Worm (Caenorhabditis elegans) whole organism, young adult: ENCODE measurements around the gene vkmt-1.

Experiments used
- C17E4.6 ChIP-seq: fragments of 200-800 bp; sonication (Bioruptor generic); IDR thresholded peaks from 2 replicates; pipeline ENCODE4 v1.3.6; 2022; ENCODE audit warnings: missing genetic modification reagents, missing genetic modification characterization, missing compliant biosample characterization
- D2030.7 ChIP-seq: fragments of 200-800 bp; sonication (Bioruptor generic); IDR thresholded peaks from 2 replicates; pipeline ENCODE4 v1.3.6; 2022; ENCODE audit warnings: missing genetic modification reagents, missing genetic modification characterization, missing compliant biosample characterization
- F33H1.4 ChIP-seq: fragments of 200-800 bp; sonication (Bioruptor generic); IDR thresholded peaks from 2 replicates; pipeline ENCODE4 v1.3.6; 2022; ENCODE audit warnings: missing genetic modification reagents, missing genetic modification characterization, missing compliant biosample characterization
- F49E8.2 ChIP-seq: sonication (generic microtip); optimal IDR thresholded peaks from 3 replicates; lab custom pipeline; 2017; ENCODE audit warnings: missing genetic modification characterization, mild to moderate bottlenecking, missing compliant biosample characterization, antibody characterized with exemption, moderate library complexity; ENCODE audit not compliant: insufficient read depth
- T26A5.8 ChIP-seq: sonication (generic microtip); optimal IDR thresholded peaks from 2 replicates; lab custom pipeline; 2016; ENCODE audit warnings: missing genetic modification characterization, missing compliant biosample characterization
- Y53G8AR.9 ChIP-seq: fragments of 200-800 bp; sonication (Bioruptor generic); conservative IDR thresholded peaks from 2 replicates; pipeline ENCODE4 v1.3.6; 2022; ENCODE audit warnings: missing genetic modification reagents, missing genetic modification characterization, missing compliant biosample characterization
- Y56A3A.18 ChIP-seq: fragments of 200-800 bp; sonication (Bioruptor generic); IDR thresholded peaks from 2 replicates; pipeline ENCODE4 v1.3.6; 2022; ENCODE audit warnings: missing genetic modification reagents, missing genetic modification characterization, missing compliant biosample characterization
- Y79H2A.3 ChIP-seq: fragments of 200-800 bp; sonication (Bioruptor generic); conservative IDR thresholded peaks from 2 replicates; pipeline ENCODE4 v1.3.6; 2022; ENCODE audit warnings: missing genetic modification reagents, missing genetic modification characterization, missing compliant biosample characterization
- ZK185.1 ChIP-seq: sonication (generic microtip); optimal IDR thresholded peaks from 2 replicates; lab custom pipeline; 2016; ENCODE audit warnings: mild to moderate bottlenecking, missing genetic modification characterization, missing compliant biosample characterization; ENCODE audit not compliant: poor library complexity, severe bottlenecking
- attf-6 ChIP-seq: fragments of 200-800 bp; sonication (Bioruptor generic); IDR thresholded peaks from 2 replicates; pipeline ENCODE4 v1.3.6; 2022; ENCODE audit warnings: missing genetic modification reagents, missing genetic modification characterization, missing compliant biosample characterization
- ceh-58 ChIP-seq: fragments of 200-800 bp; sonication (Bioruptor generic); IDR thresholded peaks from 2 replicates; pipeline ENCODE4 v1.3.6; 2022; ENCODE audit warnings: missing genetic modification characterization, missing compliant biosample characterization
- ceh-79 ChIP-seq: sonication (generic microtip); optimal IDR thresholded peaks from 2 replicates; lab custom pipeline; 2017; ENCODE audit warnings: mild to moderate bottlenecking, missing genetic modification characterization, missing compliant biosample characterization
- dox-1 ChIP-seq: fragments of 200-800 bp; sonication (Bioruptor generic); IDR thresholded peaks from 2 replicates; pipeline ENCODE4 v1.3.6; 2022; ENCODE audit warnings: missing genetic modification reagents, missing genetic modification characterization, missing compliant biosample characterization
- dpff-1 ChIP-seq: sonication (generic microtip); optimal IDR thresholded peaks from 2 replicates; lab custom pipeline; 2017; ENCODE audit warnings: mild to moderate bottlenecking, missing genetic modification characterization, missing compliant biosample characterization
- dpl-1 ChIP-seq: fragments of 150-350 bp; optimal IDR thresholded peaks from 2 replicates; lab custom pipeline; 2014; ENCODE audit warnings: missing biosample characterization, missing genetic modification reagents, missing genetic modification characterization
- fkh-3 ChIP-seq: sonication (generic microtip); optimal IDR thresholded peaks from 2 replicates; lab custom pipeline; 2016; ENCODE audit warnings: mild to moderate bottlenecking, missing genetic modification characterization, missing compliant biosample characterization
- him-1 ChIP-seq: sonication (generic microtip); optimal IDR thresholded peaks from 2 replicates; lab custom pipeline; 2016; ENCODE audit warnings: missing genotype, missing genetic modification reagents, missing genetic modification characterization, missing compliant biosample characterization
- hmg-1.2 ChIP-seq: fragments of 200-800 bp; sonication (Bioruptor generic); IDR thresholded peaks from 2 replicates; pipeline ENCODE4 v1.3.6; 2022; ENCODE audit warnings: missing genetic modification reagents, missing genetic modification characterization, missing compliant biosample characterization
- hmg-20 ChIP-seq: fragments of 200-800 bp; sonication (Bioruptor generic); IDR thresholded peaks from 2 replicates; pipeline ENCODE4 v1.3.6; 2022; ENCODE audit warnings: missing genetic modification reagents, missing genetic modification characterization, missing compliant biosample characterization
- let-526 ChIP-seq: fragments of 200-800 bp; sonication (Bioruptor generic); IDR thresholded peaks from 2 replicates; pipeline ENCODE4 v1.3.6; 2022; ENCODE audit warnings: missing genetic modification reagents, missing genetic modification characterization, missing compliant biosample characterization
- let-607 ChIP-seq, 2 experiments: fragments of 200-800 bp in 1 of 2; sonication (Bioruptor generic) in 1 of 2; sonication (generic microtip) in 1 of 2; optimal IDR thresholded peaks; 2 replicates each; lab custom pipeline; 2016 to 2018; ENCODE audit warnings: mild to moderate bottlenecking in 2 of 2, missing compliant biosample characterization in 2 of 2, missing genetic modification characterization in 2 of 2, moderate library complexity in 2 of 2, missing genotype in 1 of 2
- lin-26 ChIP-seq: fragments of 200-800 bp; sonication (Bioruptor generic); IDR thresholded peaks from 2 replicates; pipeline ENCODE4 v1.3.6; 2022; ENCODE audit warnings: missing genetic modification reagents, missing genetic modification characterization, missing compliant biosample characterization
- lsl-1 ChIP-seq: fragments of 200-800 bp; sonication (Bioruptor generic); optimal IDR thresholded peaks from 2 replicates; lab custom pipeline; 2018; ENCODE audit warnings: mild to moderate bottlenecking, missing genetic modification characterization, moderate library complexity, missing compliant biosample characterization
- madf-6 ChIP-seq: fragments of 200-800 bp; sonication (Bioruptor generic); IDR thresholded peaks from 2 replicates; pipeline ENCODE4 v1.3.6; 2022; ENCODE audit warnings: missing genetic modification reagents, missing genetic modification characterization, missing compliant biosample characterization
- madf-8 ChIP-seq: fragments of 200-800 bp; sonication (Bioruptor generic); conservative IDR thresholded peaks from 2 replicates; pipeline ENCODE4 v1.3.6; 2022; ENCODE audit warnings: missing genetic modification reagents, missing genetic modification characterization, missing compliant biosample characterization
- nfya-1 ChIP-seq: sonication (generic microtip); optimal IDR thresholded peaks from 2 replicates; lab custom pipeline; 2017; ENCODE audit warnings: antibody characterized with exemption, missing compliant biosample characterization, missing genetic modification characterization, borderline replicate concordance; ENCODE audit not compliant: insufficient read depth
- sea-2 ChIP-seq: fragments of 200-800 bp; sonication (Bioruptor generic); IDR thresholded peaks from 2 replicates; pipeline ENCODE4 v1.3.6; 2022; ENCODE audit warnings: missing genetic modification characterization, missing compliant biosample characterization
- snpc-1.3 ChIP-seq: sonication (generic microtip); optimal IDR thresholded peaks from 2 replicates; lab custom pipeline; 2017; ENCODE audit warnings: missing genetic modification characterization, mild to moderate bottlenecking, missing compliant biosample characterization, antibody characterized with exemption, moderate library complexity, missing genotype, missing genetic modification reagents; ENCODE audit not compliant: insufficient read depth
- snpc-4 ChIP-seq, 5 experiments: fragments of 150-350 bp in 1 of 5; sonication (generic microtip) in 4 of 5; optimal IDR thresholded peaks; 2 replicates each; lab custom pipeline; 2014 to 2018; ENCODE audit warnings: missing genetic modification characterization in 5 of 5, missing biosample characterization in 3 of 5, antibody characterized with exemption in 2 of 5, mild to moderate bottlenecking in 2 of 5, missing compliant biosample characterization in 2 of 5, missing genotype in 2 of 5, moderate library complexity in 2 of 5, missing genetic modification reagents in 1 of 5
- sptf-2 ChIP-seq: fragments of 200-800 bp; sonication (Bioruptor generic); optimal IDR thresholded peaks from 2 replicates; lab custom pipeline; 2018; ENCODE audit warnings: mild to moderate bottlenecking, missing genetic modification characterization, missing compliant biosample characterization
- tbp1 ChIP-seq: fragments of 200-800 bp; sonication (Bioruptor generic); optimal IDR thresholded peaks from 2 replicates; lab custom pipeline; 2018; ENCODE audit warnings: mild to moderate bottlenecking, missing genetic modification characterization, missing compliant biosample characterization
- xnd-1 ChIP-seq: sonication (generic microtip); optimal IDR thresholded peaks from 2 replicates; lab custom pipeline; 2016; ENCODE audit warnings: missing genotype, missing genetic modification reagents, missing genetic modification characterization, missing compliant biosample characterization
- zfh-2 ChIP-seq: fragments of 200-800 bp; sonication (Bioruptor generic); conservative IDR thresholded peaks from 2 replicates; pipeline ENCODE4 v1.3.6; 2022; ENCODE audit warnings: missing genetic modification reagents, missing genetic modification characterization, missing compliant biosample characterization
- zim-3 ChIP-seq: sonication (generic microtip); optimal IDR thresholded peaks from 2 replicates; lab custom pipeline; 2017; ENCODE audit warnings: mild to moderate bottlenecking, missing genetic modification characterization, moderate library complexity, missing compliant biosample characterization

The vkmt-1 gene

DNA sequence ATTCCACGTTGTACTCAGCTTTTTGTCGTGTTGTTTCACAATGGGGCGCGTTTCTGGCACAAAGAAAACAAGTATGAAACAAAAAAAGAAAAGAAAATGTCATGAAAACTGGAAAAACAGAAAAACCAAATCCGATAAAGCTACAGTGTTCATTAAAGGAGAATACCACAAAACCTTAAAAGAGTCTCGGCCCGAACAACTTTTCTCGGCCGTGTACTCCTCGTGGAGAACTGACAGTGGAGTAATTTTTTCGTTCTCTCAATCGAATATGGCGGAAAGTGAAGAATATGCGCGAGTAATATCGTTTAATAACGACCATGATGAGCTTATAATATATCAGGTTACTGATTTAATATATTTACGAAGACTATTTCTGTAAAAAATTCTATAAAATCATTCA lies at the start of gene vkmt-1, which contains the start of gene tag-335:
Gene vkmt-1 (plus strand): TSS at position 219 of the 400 bp plus-strand sequence.
Gene tag-335 (minus strand): TSS at position 88 of the 400 bp plus-strand sequence.
- no peak for TF ChIP-seq T26A5.8 (tag; lab: Kevin White, UChicago)
- TF ChIP-seq let-607 (tag; optimal IDR thresholded peaks at IDR 0.05; lab: Kevin White, UChicago), result peak in 1 of 2 experiments; percentile 16
- TF ChIP-seq F33H1.4 (GFP tag; lab: Robert Waterston, UW), result peak; percentile 77
- no peak for TF ChIP-seq Y56A3A.18
- TF ChIP-seq zfh-2 (GFP tag; lab: Robert Waterston, UW), result no peak
- TF ChIP-seq madf-6 (GFP tag; lab: Robert Waterston, UW), result peak; percentile 68; the same call in 1 of the 2 replicates
- TF ChIP-seq xnd-1 (tag; lab: Kevin White, UChicago), result peak; percentile 48
- 0 out of 2 replicates have a peak, but pooled peaks have one; percentile 17 for TF ChIP-seq dox-1 (GFP tag; lab: Robert Waterston, UW)
- TF ChIP-seq sptf-2, result no peak
- peak; percentile 74 for TF ChIP-seq lsl-1 (GFP tag; lab: Kevin White, UChicago)
- TF ChIP-seq D2030.7 (GFP tag; lab: Robert Waterston, UW), result 0 out of 2 replicates have a peak, but pooled peaks have one; percentile 36
- peak; percentile 24 for TF ChIP-seq snpc-1.3 (tag; lab: Kevin White, UChicago)
- peak; percentile 11; the same call in 1 of the 2 replicates for TF ChIP-seq madf-8
- no peak for TF ChIP-seq snpc-4 (GFP tag; optimal IDR thresholded peaks at IDR 0.05; lab: Kevin White, UChicago)
- peak in 1 of 4 experiments; percentile 21 for TF ChIP-seq snpc-4 (tag; optimal IDR thresholded peaks at IDR 0.05; lab: Kevin White, UChicago)

DNA sequence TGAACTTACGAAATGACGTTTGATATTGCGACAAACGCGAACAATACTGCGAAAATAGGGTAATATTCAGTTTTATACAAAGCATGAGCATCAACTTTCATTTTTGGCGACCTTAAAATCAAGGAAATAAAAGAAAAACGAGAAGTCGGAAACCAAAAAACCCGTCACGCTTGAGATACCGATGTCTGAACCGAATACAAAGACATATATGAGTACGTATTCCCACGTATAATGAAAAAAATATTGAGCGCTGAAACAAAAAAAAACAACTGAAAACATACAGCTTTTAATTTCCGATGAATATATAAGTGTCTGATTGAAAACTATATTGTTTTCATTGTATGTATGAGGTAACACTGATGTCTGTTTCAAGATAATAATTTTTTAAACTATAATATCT lies 48.8 kb upstream of the vkmt-1 start, which contains the start of gene sre-18:
Gene sre-18 (minus strand): TSS at position 101 of the 400 bp plus-strand sequence.
- TF ChIP-seq ceh-79 (no peak), C17E4.6 (GFP tag; lab: Robert Waterston, UW) (no peak), hmg-20 (GFP tag; lab: Robert Waterston, UW) (no peak), nfya-1 (tag; lab: Kevin White, UChicago) (no peak), xnd-1 (tag; lab: Kevin White, UChicago) (no peak)

- TF ChIP-seq ceh-79, result no peak
- TF ChIP-seq sea-2 (GFP tag; lab: Robert Waterston, UW), result no peak
- no peak for TF ChIP-seq Y53G8AR.9
- no peak for TF ChIP-seq dpff-1 (tag; lab: Kevin White, UChicago)
- no peak for TF ChIP-seq ceh-58
- TF ChIP-seq him-1 (tag; lab: Kevin White, UChicago), result no peak
- TF ChIP-seq F49E8.2 (tag; lab: Kevin White, UChicago), result no peak
- TF ChIP-seq lin-26 (GFP tag; lab: Robert Waterston, UW), result no peak
- TF ChIP-seq zfh-2 (GFP tag; lab: Robert Waterston, UW), result no peak
- no peak for TF ChIP-seq ZK185.1 (tag; lab: Kevin White, UChicago)
- TF ChIP-seq attf-6, result no peak
- no peak for TF ChIP-seq zim-3 (tag; lab: Kevin White, UChicago)
- no peak for TF ChIP-seq tbp1 (GFP tag; lab: Kevin White, UChicago)
- no peak for TF ChIP-seq let-526 (GFP tag; lab: Robert Waterston, UW)
- TF ChIP-seq dpl-1 (GFP tag; lab: Kevin White, UChicago), result no peak
Measured at ce11 chrIV:12236011-12236410, 42.5 kb upstream of the vkmt-1 start, which contains the start of gene sre-16. TSS of gene sre-16 (minus strand) at chrIV:12236111.

DNA sequence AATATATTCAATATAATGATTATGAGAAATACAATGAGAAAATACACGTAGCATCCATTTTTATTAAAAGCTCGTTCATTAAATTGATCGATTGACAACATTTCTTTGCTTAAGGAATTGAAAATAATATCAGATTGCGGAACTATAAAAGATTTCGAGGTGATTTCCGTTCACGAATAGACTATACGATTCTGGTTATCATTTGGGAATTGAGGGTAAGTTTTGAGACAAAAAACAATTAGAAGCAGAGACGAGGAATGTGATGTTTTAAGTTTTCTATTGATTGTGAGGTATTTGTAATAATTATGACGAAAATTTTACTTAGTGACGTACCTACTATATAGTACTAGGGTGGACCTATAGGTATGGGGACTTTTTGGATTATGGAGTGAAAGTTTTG lies 39.7 kb upstream of the vkmt-1 start, which contains the start of gene sre-19:
Gene sre-19 (minus strand): TSS at position 101 of the 400 bp plus-strand sequence.
- TF ChIP-seq hmg-1.2 (GFP tag; lab: Robert Waterston, UW) (no peak), let-526 (GFP tag; lab: Robert Waterston, UW) (no peak), fkh-3 (no peak), Y79H2A.3 (no peak)
